Worm (Caenorhabditis elegans) whole organism, L1 larva: ENCODE measurements around the gene F22B5.6.
A peak's percentile ranks its signal among the peaks of the same experiment; 100 is the strongest.

ENCODE experiments used
- C04F5.9 ChIP-seq: sonication (generic microtip); optimal IDR thresholded peaks from 2 replicates; lab custom pipeline; 2016; ENCODE audit warnings: missing genetic modification characterization, missing compliant biosample characterization
- C34B4.2 ChIP-seq: sonication (generic microtip); optimal IDR thresholded peaks from 2 replicates; lab custom pipeline; 2017; ENCODE audit warnings: mild to moderate bottlenecking, missing genetic modification characterization, missing compliant biosample characterization
- aha-1 ChIP-seq: fragments of 150-350 bp; optimal IDR thresholded peaks from 2 replicates; lab custom pipeline; 2014; ENCODE audit warnings: missing biosample characterization, missing genetic modification characterization
- alr-1 ChIP-seq: fragments of 200-800 bp; sonication (Bioruptor generic); optimal IDR thresholded peaks from 2 replicates; lab custom pipeline; 2018; ENCODE audit warnings: borderline replicate concordance, mild to moderate bottlenecking, missing genetic modification characterization, missing compliant biosample characterization
- aly-2 ChIP-seq: fragments of 150-350 bp; optimal IDR thresholded peaks from 2 replicates; lab custom pipeline; 2014; ENCODE audit warnings: missing biosample characterization, missing genetic modification characterization
- ama-1 ChIP-seq: fragments of 150-350 bp; optimal IDR thresholded peaks from 2 replicates; lab custom pipeline; 2014
- blmp-1 ChIP-seq: fragments of 150-350 bp; optimal IDR thresholded peaks from 2 replicates; lab custom pipeline; 2014; ENCODE audit warnings: missing biosample characterization, missing genetic modification characterization
- ceh-63 ChIP-seq: fragments of 200-800 bp; sonication (Bioruptor generic); optimal IDR thresholded peaks from 2 replicates; lab custom pipeline; 2018; ENCODE audit warnings: mild to moderate bottlenecking, missing genetic modification characterization, missing compliant biosample characterization
- ceh-82 ChIP-seq, 3 experiments: fragments of 150-350 bp in 1 of 3; sonication (generic microtip) in 2 of 3; optimal IDR thresholded peaks; 2 replicates each; lab custom pipeline; 2014 to 2017; ENCODE audit warnings: missing biosample characterization in 3 of 3, missing genetic modification characterization in 3 of 3
- ces-1 ChIP-seq: fragments of 150-350 bp; optimal IDR thresholded peaks from 2 replicates; lab custom pipeline; 2014; ENCODE audit warnings: missing biosample characterization, missing genetic modification reagents, missing genetic modification characterization
- dpl-1 ChIP-seq, 3 experiments: fragments of 150-350 bp in 2 of 3; sonication (generic microtip) in 1 of 3; optimal IDR thresholded peaks; 2 replicates each; lab custom pipeline; 2014 to 2017; ENCODE audit warnings: missing biosample characterization in 3 of 3, missing genetic modification characterization in 3 of 3, missing genetic modification reagents in 3 of 3
- egl-13 ChIP-seq: sonication (generic microtip); optimal IDR thresholded peaks from 2 replicates; lab custom pipeline; 2016; ENCODE audit warnings: missing genotype, missing genetic modification reagents, missing genetic modification characterization, missing compliant biosample characterization
- egl-27 ChIP-seq, 2 experiments: fragments of 150-350 bp in 1 of 2; sonication (generic microtip); optimal IDR thresholded peaks; 3 replicates each; lab custom pipeline; 2017 to 2018; ENCODE audit warnings: missing biosample characterization in 2 of 2, missing genetic modification characterization in 2 of 2, missing genetic modification reagents in 2 of 2
- elt-3 ChIP-seq, 6 experiments: fragments of 150-350 bp in 1 of 6; sonication (generic microtip); optimal IDR thresholded peaks; 2 replicates each; lab custom pipeline; 2017 to 2018; ENCODE audit warnings: missing biosample characterization in 6 of 6, missing genetic modification characterization in 6 of 6, inconsistent platforms in 1 of 6
- ets-5 ChIP-seq: fragments of 200-800 bp; sonication (Bioruptor generic); IDR thresholded peaks from 2 replicates; pipeline ENCODE4 v1.3.6; 2022; ENCODE audit warnings: missing genetic modification characterization, missing compliant biosample characterization
- fkh-10 ChIP-seq: sonication (generic microtip); optimal IDR thresholded peaks from 2 replicates; lab custom pipeline; 2017; ENCODE audit warnings: missing biosample characterization, missing genetic modification reagents, missing genetic modification characterization
- fkh-4 ChIP-seq: sonication (generic microtip); optimal IDR thresholded peaks from 2 replicates; lab custom pipeline; 2016; ENCODE audit warnings: missing compliant biosample characterization, missing genetic modification characterization, borderline replicate concordance
- fkh-8 ChIP-seq: sonication (generic microtip); optimal IDR thresholded peaks from 2 replicates; lab custom pipeline; 2016; ENCODE audit warnings: mild to moderate bottlenecking, missing genetic modification characterization, missing compliant biosample characterization
- fos-1 ChIP-seq: fragments of 150-350 bp; optimal IDR thresholded peaks from 2 replicates; lab custom pipeline; 2014; ENCODE audit warnings: missing biosample characterization, missing genetic modification characterization
- grh-1 ChIP-seq: fragments of 200-800 bp; sonication (Bioruptor generic); IDR thresholded peaks from 2 replicates; pipeline ENCODE4 v1.3.6; 2022; ENCODE audit warnings: missing genetic modification reagents, missing genetic modification characterization, missing compliant biosample characterization
- hlh-17 ChIP-seq: fragments of 200-800 bp; sonication (Bioruptor generic); optimal IDR thresholded peaks from 2 replicates; lab custom pipeline; 2018; ENCODE audit warnings: missing genetic modification characterization, mild to moderate bottlenecking, missing compliant biosample characterization, moderate library complexity, borderline replicate concordance
- hlh-4 ChIP-seq: sonication (generic microtip); optimal IDR thresholded peaks from 2 replicates; lab custom pipeline; 2016; ENCODE audit warnings: mild to moderate bottlenecking, missing genetic modification characterization, missing compliant biosample characterization
- isw-1 ChIP-seq: fragments of 200-800 bp; sonication (Bioruptor generic); IDR thresholded peaks from 2 replicates; pipeline ENCODE4 v1.3.6; 2022; ENCODE audit warnings: missing genetic modification characterization, missing compliant biosample characterization
- jun-1 ChIP-seq: fragments of 150-350 bp; optimal IDR thresholded peaks from 2 replicates; lab custom pipeline; 2014; ENCODE audit warnings: missing biosample characterization, missing genetic modification reagents, missing genetic modification characterization
- lin-13 ChIP-seq: fragments of 150-350 bp; optimal IDR thresholded peaks from 2 replicates; lab custom pipeline; 2014; ENCODE audit warnings: missing biosample characterization, missing genetic modification reagents, missing genetic modification characterization
- lin-14 ChIP-seq: fragments of 200-800 bp; sonication (Bioruptor generic); optimal IDR thresholded peaks from 2 replicates; lab custom pipeline; 2018; ENCODE audit warnings: mild to moderate bottlenecking, missing genetic modification characterization, moderate library complexity, missing compliant biosample characterization
- lin-35 ChIP-seq, 2 experiments: fragments of 150-350 bp; optimal IDR thresholded peaks; 2 replicates each; lab custom pipeline; 2014; ENCODE audit warnings: missing biosample characterization in 2 of 2, missing genetic modification characterization in 2 of 2, missing genetic modification reagents in 2 of 2
- lir-3 ChIP-seq: sonication (generic microtip); optimal IDR thresholded peaks from 2 replicates; lab custom pipeline; 2016; ENCODE audit warnings: mild to moderate bottlenecking, missing genetic modification characterization, moderate library complexity, missing compliant biosample characterization; ENCODE audit not compliant: poor library complexity
- lsy-2 ChIP-seq, 2 experiments: fragments of 150-350 bp; optimal IDR thresholded peaks; 2 replicates each; lab custom pipeline; 2014; ENCODE audit warnings: missing biosample characterization in 2 of 2, missing genetic modification characterization in 2 of 2
- mab-9 ChIP-seq: fragments of 200-800 bp; sonication (Bioruptor generic); IDR thresholded peaks from 2 replicates; pipeline ENCODE4 v1.3.6; 2022; ENCODE audit warnings: missing genetic modification reagents, missing genetic modification characterization, missing compliant biosample characterization
- mdl-1 ChIP-seq, 2 experiments: fragments of 150-350 bp; optimal IDR thresholded peaks; 2 replicates each; lab custom pipeline; 2014 to 2017; ENCODE audit warnings: missing biosample characterization in 2 of 2, missing genetic modification characterization in 2 of 2, inconsistent platforms in 1 of 2
- mef-2 ChIP-seq: fragments of 150-350 bp; optimal IDR thresholded peaks from 2 replicates; lab custom pipeline; 2014; ENCODE audit warnings: missing biosample characterization, missing genetic modification characterization
- mep-1 ChIP-seq: fragments of 150-350 bp; optimal IDR thresholded peaks from 2 replicates; lab custom pipeline; 2014; ENCODE audit warnings: missing biosample characterization, missing genetic modification characterization
- nhr-11 ChIP-seq: fragments of 150-350 bp; optimal IDR thresholded peaks from 2 replicates; lab custom pipeline; 2014; ENCODE audit warnings: missing biosample characterization, missing genetic modification characterization
- nhr-19 ChIP-seq: fragments of 200-800 bp; sonication (Bioruptor generic); conservative IDR thresholded peaks from 2 replicates; pipeline ENCODE4 v1.3.6; 2022; ENCODE audit warnings: missing genetic modification characterization, missing compliant biosample characterization
- nhr-20 ChIP-seq: sonication (generic microtip); optimal IDR thresholded peaks from 2 replicates; lab custom pipeline; 2016; ENCODE audit warnings: mild to moderate bottlenecking, missing genetic modification characterization, missing compliant biosample characterization
- nhr-28 ChIP-seq: fragments of 150-350 bp; optimal IDR thresholded peaks from 2 replicates; lab custom pipeline; 2014; ENCODE audit warnings: missing biosample characterization, missing genetic modification characterization
- nhr-47 ChIP-seq: sonication (generic microtip); optimal IDR thresholded peaks from 2 replicates; lab custom pipeline; 2016; ENCODE audit warnings: mild to moderate bottlenecking, missing genetic modification characterization, moderate library complexity, missing compliant biosample characterization
- nhr-71 ChIP-seq: sonication (generic microtip); optimal IDR thresholded peaks from 2 replicates; lab custom pipeline; 2016; ENCODE audit warnings: mild to moderate bottlenecking, missing genetic modification characterization, moderate library complexity, missing compliant biosample characterization
- nhr-85 ChIP-seq: sonication (generic microtip); peaks from one replicate; lab custom pipeline; 2016; ENCODE audit warnings: missing genetic modification characterization, inconsistent platforms, missing compliant biosample characterization
- nhr-90 ChIP-seq: sonication (generic microtip); optimal IDR thresholded peaks from 2 replicates; lab custom pipeline; 2016; ENCODE audit warnings: mild to moderate bottlenecking, missing genetic modification characterization, missing compliant biosample characterization; ENCODE audit not compliant: poor library complexity
- skn-1 ChIP-seq: fragments of 150-350 bp; optimal IDR thresholded peaks from 2 replicates; lab custom pipeline; 2014; ENCODE audit warnings: missing biosample characterization, missing genetic modification characterization
- snu-23 ChIP-seq: sonication (generic microtip); optimal IDR thresholded peaks from 2 replicates; lab custom pipeline; 2016; ENCODE audit warnings: missing genetic modification characterization, missing compliant biosample characterization
- sox-4 ChIP-seq: sonication (generic microtip); optimal IDR thresholded peaks from 2 replicates; lab custom pipeline; 2016; ENCODE audit warnings: missing genetic modification characterization, missing compliant biosample characterization
- sptf-1 ChIP-seq: fragments of 150-350 bp; optimal IDR thresholded peaks from 2 replicates; lab custom pipeline; 2014; ENCODE audit warnings: missing biosample characterization, missing genetic modification characterization
- tlp-1 ChIP-seq: fragments of 150-350 bp; optimal IDR thresholded peaks from 2 replicates; lab custom pipeline; 2014; ENCODE audit warnings: missing biosample characterization, missing genetic modification characterization
- unc-130 ChIP-seq: fragments of 150-350 bp; optimal IDR thresholded peaks from 2 replicates; lab custom pipeline; 2017; ENCODE audit warnings: missing biosample characterization, missing genetic modification characterization, inconsistent platforms
- unc-30 ChIP-seq: sonication (generic microtip); optimal IDR thresholded peaks from 2 replicates; lab custom pipeline; 2017; ENCODE audit warnings: missing biosample characterization, missing genetic modification characterization
- unc-86 ChIP-seq: sonication (generic microtip); optimal IDR thresholded peaks from 2 replicates; lab custom pipeline; 2016; ENCODE audit warnings: missing genetic modification characterization, missing compliant biosample characterization
- zag-1 ChIP-seq: fragments of 150-350 bp; optimal IDR thresholded peaks from 2 replicates; lab custom pipeline; 2014; ENCODE audit warnings: missing biosample characterization, missing genetic modification characterization
- ztf-11 ChIP-seq, 2 experiments: sonication (generic microtip); optimal IDR thresholded peaks; 2 replicates each; lab custom pipeline; 2016 to 2017; ENCODE audit warnings: missing genetic modification characterization in 2 of 2, missing biosample characterization in 1 of 2, missing compliant biosample characterization in 1 of 2
- ztf-4 ChIP-seq: fragments of 150-350 bp; optimal IDR thresholded peaks from 2 replicates; lab custom pipeline; 2014; ENCODE audit warnings: missing biosample characterization, missing genetic modification characterization

Gene F22B5.6

DNA sequence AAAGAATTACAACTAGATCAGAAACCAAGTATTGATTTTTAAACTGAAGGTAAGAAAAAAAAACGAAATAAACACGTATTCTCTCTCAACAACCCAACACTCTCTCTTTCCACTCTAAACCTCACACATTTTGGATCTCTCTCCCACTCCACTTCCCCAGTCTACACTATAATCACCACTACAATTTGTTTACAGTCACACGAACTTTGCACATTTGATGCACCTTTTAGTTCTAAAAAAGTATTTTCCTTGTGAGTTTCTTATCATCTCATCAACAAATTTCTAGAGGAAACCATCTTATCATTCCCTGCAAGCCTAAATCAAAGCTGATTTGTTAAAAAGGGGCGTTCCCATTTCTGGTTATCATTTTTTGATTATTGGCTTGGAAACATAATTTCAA lies 28.6 kb upstream of the F22B5.6 start (continued):
- TF ChIP-seq mab-9 (GFP tag; lab: Robert Waterston, UW) (no peak), fkh-4 (tag; lab: Kevin White, UChicago) (no peak), ceh-82 (tag; optimal IDR thresholded peaks at IDR 0.05; lab: Kevin White, UChicago) (no peak), mef-2 (no peak), sptf-1 (tag; lab: Kevin White, UChicago) (no peak), fos-1 (tag; lab: Kevin White, UChicago) (no peak), ztf-4 (tag; lab: Kevin White, UChicago) (peak; percentile 16), nhr-90 (tag; lab: Kevin White, UChicago) (peak; percentile 19), grh-1 (GFP tag; lab: Robert Waterston, UW) (no peak), lin-13 (GFP tag; lab: Kevin White, UChicago) (no peak), mep-1 (no peak), C04F5.9 (no peak), fkh-10 (GFP tag; lab: Kevin White, UChicago) (no peak), nhr-85 (tag; lab: Kevin White, UChicago) (peak; percentile 50), mdl-1 (tag; optimal IDR thresholded peaks at IDR 0.05; lab: Kevin White, UChicago) (no peak), ztf-11 (tag; optimal IDR thresholded peaks at IDR 0.05; lab: Kevin White, UChicago) (no peak), unc-30 (tag; lab: Kevin White, UChicago) (no peak), unc-130 (tag; lab: Kevin White, UChicago) (no peak), aly-2 (tag; lab: Kevin White, UChicago) (no peak), egl-13 (tag; lab: Kevin White, UChicago) (no peak), skn-1 (tag; lab: Kevin White, UChicago) (no peak), nhr-28 (tag; lab: Kevin White, UChicago) (no peak), isw-1 (GFP tag; lab: Robert Waterston, UW) (no peak), tlp-1 (tag; lab: Kevin White, UChicago) (no peak), sox-4 (tag; lab: Kevin White, UChicago) (no peak), blmp-1 (tag; lab: Kevin White, UChicago) (peak; percentile 31), lir-3 (no peak), ets-5 (no peak), ces-1 (no peak), lsy-2 (tag; optimal IDR thresholded peaks at IDR 0.05; lab: Kevin White, UChicago) (peak in 1 of 2 experiments; percentile 31), dpl-1 (GFP tag; optimal IDR thresholded peaks at IDR 0.05; lab: Kevin White, UChicago) (peak in 1 of 3 experiments; percentile 3), hlh-4 (no peak), C34B4.2 (tag; lab: Kevin White, UChicago) (no peak), snu-23 (GFP tag; lab: Kevin White, UChicago) (peak; percentile 59), nhr-47 (no peak), jun-1 (tag; lab: Kevin White, UChicago) (peak; percentile 53), unc-86 (tag; lab: Kevin White, UChicago) (no peak), nhr-19 (GFP tag; lab: Robert Waterston, UW) (no peak), zag-1 (no peak)

DNA sequence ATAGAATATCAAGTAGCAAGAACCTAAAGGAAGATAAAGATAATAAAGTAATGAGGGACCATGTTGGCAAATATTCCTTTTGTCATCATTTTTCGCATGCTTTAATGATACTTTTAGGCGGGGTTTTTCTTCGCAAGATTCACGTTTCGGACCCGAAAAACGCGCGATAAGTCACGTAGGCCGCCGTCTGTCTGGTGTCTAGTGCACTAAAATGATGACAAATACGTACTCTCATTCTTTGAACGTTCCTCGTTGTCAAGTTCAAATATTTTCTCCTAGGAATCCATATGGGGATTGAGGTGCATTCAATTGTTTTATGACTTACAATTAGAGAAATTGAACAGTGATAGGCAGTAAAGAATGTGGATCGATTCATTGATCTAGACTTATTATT lies 27.8 kb upstream of the F22B5.6 start, which contains the start of gene taap-1:
taap-1 (minus strand) TSS at position 79 of the 394 bp plus-strand sequence.
- no peak for TF ChIP-seq lir-3
- no peak for TF ChIP-seq egl-27 (tag; optimal IDR thresholded peaks at IDR 0.05; lab: Kevin White, UChicago)
- TF ChIP-seq hlh-17 (GFP tag; lab: Kevin White, UChicago) = no peak
- no peak for TF ChIP-seq ceh-63
- peak; percentile 50 for TF ChIP-seq nhr-20
- TF ChIP-seq aha-1 = peak; percentile 79
- TF ChIP-seq nhr-11 (tag; lab: Kevin White, UChicago) = no peak
- no peak for TF ChIP-seq elt-3 (tag; optimal IDR thresholded peaks at IDR 0.05; lab: Kevin White, UChicago)
- peak; percentile 49 for TF ChIP-seq nhr-19 (GFP tag; lab: Robert Waterston, UW)
- no peak for TF ChIP-seq alr-1 (tag; lab: Kevin White, UChicago)
- TF ChIP-seq sox-4 (tag; lab: Kevin White, UChicago) = no peak
- TF ChIP-seq unc-30 (tag; lab: Kevin White, UChicago) = no peak
- TF ChIP-seq unc-86 (tag; lab: Kevin White, UChicago) = no peak
- no peak for TF ChIP-seq C04F5.9
- peak; percentile 79 for TF ChIP-seq lin-14 (GFP tag; lab: Kevin White, UChicago)
- TF ChIP-seq fkh-8 (tag; lab: Kevin White, UChicago) = peak; percentile 54
- no peak for TF ChIP-seq jun-1 (tag; lab: Kevin White, UChicago)
- no peak for TF ChIP-seq lin-35 (GFP tag; optimal IDR thresholded peaks at IDR 0.05; lab: Kevin White, UChicago)
- TF ChIP-seq lin-13 (GFP tag; lab: Kevin White, UChicago) = no peak
- TF ChIP-seq ama-1 (lab: Kevin White, UChicago) = no peak
- no peak for TF ChIP-seq unc-130 (tag; lab: Kevin White, UChicago)
- TF ChIP-seq mef-2 = no peak
- TF ChIP-seq nhr-71 (tag; lab: Kevin White, UChicago) = peak; percentile 27
- peak; percentile 97 for TF ChIP-seq skn-1 (tag; lab: Kevin White, UChicago)
- peak; percentile 53 for TF ChIP-seq snu-23 (GFP tag; lab: Kevin White, UChicago)
